Worm (Caenorhabditis elegans): ENCODE measurements around the gene C08F11.3.
"Not testable (repeated sequence)": the region's sequence is repeated elsewhere in the genome, so short reads cannot be mapped to it uniquely, and the experiment has no call there.

The C08F11.3 gene

ce11 chrIV:13619203-13619602 lies at the start of gene C08F11.3:
Gene C08F11.3, plus strand, starts transcription at chrIV:13619503.
- TF ChIP-seq nfya-1 (tag; optimal IDR thresholded peaks at IDR 0.05) (no peak), sox-2 (GFP tag; IDR thresholded peaks at IDR 0.05) (no peak), pha-2 (tag; optimal IDR thresholded peaks at IDR 0.05) (no peak), fkh-6 (tag; optimal IDR thresholded peaks at IDR 0.05) (no peak), ref-2 (tag; optimal IDR thresholded peaks at IDR 0.05) (no peak), hlh-30 (tag; optimal IDR thresholded peaks at IDR 0.05; ENCODE audit: insufficient read depth) (no peak), dmd-4 (tag; optimal IDR thresholded peaks at IDR 0.05; ENCODE audit: borderline replicate concordance) (no peak), hlh-6 (tag; optimal IDR thresholded peaks at IDR 0.05) (no peak), hlh-8 (tag; optimal IDR thresholded peaks at IDR 0.05) (no peak), nhr-232 (tag; optimal IDR thresholded peaks at IDR 0.05) (no peak), fax-1 (tag; optimal IDR thresholded peaks at IDR 0.05) (no peak), lin-11 (tag; optimal IDR thresholded peaks at IDR 0.05) (no peak), ceh-19 (GFP tag; optimal IDR thresholded peaks at IDR 0.05) (no peak), ceh-48 (tag; optimal IDR thresholded peaks at IDR 0.05) (no peak), madf-2 (tag; optimal IDR thresholded peaks at IDR 0.05) (no peak), nhr-11 (tag; optimal IDR thresholded peaks at IDR 0.05) (no peak)

ce11 chrIV:13574733-13575132 lies 44.6 kb upstream of the C08F11.3 start, which contains the start of gene srd-10:
Gene srd-10, plus strand, starts transcription at chrIV:13575033.
- TF ChIP-seq hlh-6 (tag; optimal IDR thresholded peaks at IDR 0.05) (no peak), syd-9 (tag; optimal IDR thresholded peaks at IDR 0.05) (no peak), ceh-22 (tag; optimal IDR thresholded peaks at IDR 0.05) (no peak), pha-4 (tag; optimal IDR thresholded peaks at IDR 0.05) (no peak), ceh-30 (tag; optimal IDR thresholded peaks at IDR 0.05) (no peak), unc-42 (tag; optimal IDR thresholded peaks at IDR 0.05) (no peak), zip-5 (tag; optimal IDR thresholded peaks at IDR 0.05) (no peak), pag-3 (tag; optimal IDR thresholded peaks at IDR 0.05; ENCODE audit: borderline replicate concordance) (no peak), lim-6 (tag; optimal IDR thresholded peaks at IDR 0.05) (no peak), gmeb-2 (tag; optimal IDR thresholded peaks at IDR 0.05) (no peak), fkh-10 (GFP tag; optimal IDR thresholded peaks at IDR 0.05) (no peak)

- TF ChIP-seq nhr-11 (tag; optimal IDR thresholded peaks at IDR 0.05) = peak; percentile 16
- no peak for TF ChIP-seq hlh-6 (tag; optimal IDR thresholded peaks at IDR 0.05)
Measured at ce11 chrIV:13575673-13576072, 43.6 kb upstream of the C08F11.3 start.

ce11 chrIV:13578174-13578573 lies 41.1 kb upstream of the C08F11.3 start, which contains the start of gene Y45F10B.8:
Gene Y45F10B.8, minus strand, starts transcription at chrIV:13578274.
- TF ChIP-seq ref-2, npax-4, elt-4 (tag; optimal IDR thresholded peaks at IDR 0.05): not testable (repeated sequence)

- not testable (repeated sequence) for TF ChIP-seq ttx-3, elt-2, ceh-18 (tag; optimal IDR thresholded peaks at IDR 0.05)
Measured at ce11 chrIV:13578953-13579352, 40.4 kb upstream of the C08F11.3 start, which contains the start of gene sru-16. Gene sru-16, plus strand, starts transcription at chrIV:13579253.

ce11 chrIV:13582909-13583308 lies 36.4 kb upstream of the C08F11.3 start, which contains the start of gene sru-12:
Gene sru-12, plus strand, starts transcription at chrIV:13583209.
- TF ChIP-seq dmd-4 (tag; optimal IDR thresholded peaks at IDR 0.05; ENCODE audit: borderline replicate concordance) (no peak), ceh-19 (GFP tag; optimal IDR thresholded peaks at IDR 0.05) (no peak), odd-2 (tag; optimal IDR thresholded peaks at IDR 0.05) (no peak), T23F11.4 (GFP tag; optimal IDR thresholded peaks at IDR 0.05) (no peak), hlh-6 (tag; optimal IDR thresholded peaks at IDR 0.05) (no peak), elt-2 (tag; optimal IDR thresholded peaks at IDR 0.05) (no peak), fax-1 (tag; optimal IDR thresholded peaks at IDR 0.05) (no peak), K02D7.2 (tag; optimal IDR thresholded peaks at IDR 0.05) (no peak), ztf-16 (tag; optimal IDR thresholded peaks at IDR 0.05) (no peak), ref-2 (tag; optimal IDR thresholded peaks at IDR 0.05) (no peak), unc-3 (GFP tag; conservative IDR thresholded peaks at IDR 0.05) (no peak), unc-3 (tag; optimal IDR thresholded peaks at IDR 0.05) (no peak), pat-9 (tag; optimal IDR thresholded peaks at IDR 0.05) (no peak), pha-2 (tag; optimal IDR thresholded peaks at IDR 0.05) (no peak), ceh-6 (GFP tag; optimal IDR thresholded peaks at IDR 0.05) (no peak), hlh-15 (tag; optimal IDR thresholded peaks at IDR 0.05) (no peak)

All from whole organism, late embryonic.